Fruit fly (Drosophila melanogaster): Measurements from ENCODE around the gene Gem3.
A peak's percentile ranks its signal among the peaks of the same experiment; 100 is the strongest.

The Gem3 gene

dm6 chr3L:10412518-10412917 is 50.4 kb downstream of the Gem3 start, which contains the start of gene CG12362:
TSS of gene CG12362 (plus strand) at chr3L:10412818.
- TF ChIP-seq net (GFP tag; optimal IDR thresholded peaks at IDR 0.05) (no peak), Eip78C (GFP tag) (peak; percentile 22), OdsH (GFP tag; optimal IDR thresholded peaks at IDR 0.05) (no peak), lz (GFP tag; optimal IDR thresholded peaks at IDR 0.05) (no peak), CG10631 (GFP tag; optimal IDR thresholded peaks at IDR 0.05) (no peak)

- TF ChIP-seq CG31627 (GFP tag; optimal IDR thresholded peaks at IDR 0.05) (no peak), net (GFP tag; optimal IDR thresholded peaks at IDR 0.05) (no peak), pdm3 (GFP tag; optimal IDR thresholded peaks at IDR 0.05) (no peak), cyc (GFP tag; optimal IDR thresholded peaks at IDR 0.05) (no peak), achi (GFP tag; optimal IDR thresholded peaks at IDR 0.05) (peak; percentile 29), CG4318 (GFP tag; optimal IDR thresholded peaks at IDR 0.05) (no peak), svp (GFP tag) (peak; percentile 69), dac (GFP tag; optimal IDR thresholded peaks at IDR 0.05) (no peak), Hr4 (GFP tag; optimal IDR thresholded peaks at IDR 0.05) (no peak), Eip93F (GFP tag; optimal IDR thresholded peaks at IDR 0.05) (no peak), CG6808 (GFP tag; optimal IDR thresholded peaks at IDR 0.05) (no peak), salr (GFP tag; optimal IDR thresholded peaks at IDR 0.05) (no peak), CG10669 (GFP tag; optimal IDR thresholded peaks at IDR 0.05) (no peak), Blimp-1 (GFP tag; optimal IDR thresholded peaks at IDR 0.05) (no peak), vri (GFP tag; optimal IDR thresholded peaks at IDR 0.05) (no peak), Met (GFP tag; optimal IDR thresholded peaks at IDR 0.05) (peak; percentile 2), Sox14 (GFP tag; optimal IDR thresholded peaks at IDR 0.05) (no peak), CG32006 (GFP tag; optimal IDR thresholded peaks at IDR 0.05) (no peak), acj6 (GFP tag; optimal IDR thresholded peaks at IDR 0.05) (peak; percentile 16), Sox15 (GFP tag; optimal IDR thresholded peaks at IDR 0.05) (no peak), CG11294 (GFP tag; IDR thresholded peaks at IDR 0.05) (no peak), Lpt (GFP tag; optimal IDR thresholded peaks at IDR 0.05) (no peak), Gug (GFP tag; IDR thresholded peaks at IDR 0.05) (no peak), topi (GFP tag; optimal IDR thresholded peaks at IDR 0.05) (no peak), spab (GFP tag; optimal IDR thresholded peaks at IDR 0.05) (peak; percentile 30), CG8319 (GFP tag; optimal IDR thresholded peaks at IDR 0.05) (peak; percentile 27), CG6276 (GFP tag; optimal IDR thresholded peaks at IDR 0.05) (no peak), CG7368 (GFP tag; optimal IDR thresholded peaks at IDR 0.05) (no peak), Hr39 (GFP tag; optimal IDR thresholded peaks at IDR 0.05) (no peak), CG6792 (GFP tag; optimal IDR thresholded peaks at IDR 0.05) (peak; percentile 1), Smox (GFP tag; optimal IDR thresholded peaks at IDR 0.05) (peak; percentile 22), CG8119 (GFP tag; IDR thresholded peaks at IDR 0.05) (0 out of 3 replicates have a peak, but pooled peaks have one; percentile 30), CG3919 (GFP tag; optimal IDR thresholded peaks at IDR 0.05) (no peak), Hr38 (GFP tag; optimal IDR thresholded peaks at IDR 0.05) (no peak), CG11762 (GFP tag; optimal IDR thresholded peaks at IDR 0.05; ENCODE audit: insufficient read depth) (no peak), CG6854 (GFP tag; optimal IDR thresholded peaks at IDR 0.05) (no peak), eg (GFP tag; IDR thresholded peaks at IDR 0.05) (no peak), CG8632 (GFP tag; optimal IDR thresholded peaks at IDR 0.05) (no peak), CG9139 (GFP tag; optimal IDR thresholded peaks at IDR 0.05) (no peak), Eip75B (GFP tag; optimal IDR thresholded peaks at IDR 0.05) (no peak), fd59A (GFP tag; optimal IDR thresholded peaks at IDR 0.05) (no peak), fkh (GFP tag; optimal IDR thresholded peaks at IDR 0.05) (no peak), esn (GFP tag; optimal IDR thresholded peaks at IDR 0.05) (peak; percentile 45), Ets21C (GFP tag; optimal IDR thresholded peaks at IDR 0.05) (no peak), Eip78C (GFP tag) (peak; percentile 83), CG11902 (GFP tag; optimal IDR thresholded peaks at IDR 0.05) (no peak), CG34406 (GFP tag; optimal IDR thresholded peaks at IDR 0.05) (peak; percentile 51), Sox102F (GFP tag; optimal IDR thresholded peaks at IDR 0.05) (peak; percentile 3)
Observed at dm6 chr3L:10411611-10412010, 51.3 kb downstream of the Gem3 start.

Measured in whole organism, prepupa.